Fruit fly (Drosophila melanogaster) whole organism, embryonic: ENCODE data around the gene Arl5.

Experiments
- Adf1 ChIP-seq: fragments of 200-800 bp; sonication (Bioruptor generic); IDR thresholded peaks from 2 replicates; pipeline ENCODE4 v1.3.6; 2022; ENCODE audit warnings: missing biosample characterization, missing genetic modification characterization
- Antp ChIP-seq: fragments of 200-800 bp; sonication (Bioruptor generic); optimal IDR thresholded peaks from 3 replicates; lab custom pipeline; 2016; ENCODE audit warnings: missing biosample characterization, missing genetic modification characterization
- Atf3 ChIP-seq: fragments of 200-800 bp; sonication (Bioruptor generic); optimal IDR thresholded peaks from 3 replicates; lab custom pipeline; 2016; ENCODE audit warnings: missing biosample characterization, missing genetic modification characterization
- Awh ChIP-seq: fragments of 200-800 bp; sonication (Bioruptor generic); IDR thresholded peaks from 2 replicates; pipeline ENCODE4, ENCODE4 v1.3.6; 2022; ENCODE audit warnings: missing biosample characterization, missing genetic modification characterization
- B-H2 ChIP-seq: fragments of 200-800 bp; sonication (Bioruptor generic); optimal IDR thresholded peaks from 2 replicates; lab custom pipeline; 2018; ENCODE audit warnings: missing biosample characterization, mild to moderate bottlenecking, missing genetic modification characterization
- Bteb2 ChIP-seq: fragments of 200-800 bp; sonication (Bioruptor generic); optimal IDR thresholded peaks from 2 replicates; lab custom pipeline; 2016; ENCODE audit warnings: missing biosample characterization, missing genetic modification characterization
- CG10147 ChIP-seq: fragments of 200-800 bp; sonication (Bioruptor generic); optimal IDR thresholded peaks from 2 replicates; lab custom pipeline; 2019; ENCODE audit warnings: missing biosample characterization, mild to moderate bottlenecking, missing genetic modification characterization, moderate library complexity
- CG10209 ChIP-seq: fragments of 200-800 bp; sonication (Bioruptor generic); optimal IDR thresholded peaks from 3 replicates; lab custom pipeline; 2017; ENCODE audit warnings: missing biosample characterization, mild to moderate bottlenecking, missing genetic modification characterization, missing genetic modification reagents
- CG11093 ChIP-seq: fragments of 200-800 bp; sonication (Bioruptor generic); IDR thresholded peaks from 3 replicates; pipeline ENCODE4 v1.3.6; 2022; ENCODE audit warnings: missing biosample characterization, missing genetic modification characterization
- CG11456 ChIP-seq: fragments of 200-800 bp; sonication (Bioruptor generic); IDR thresholded peaks from 3 replicates; pipeline ENCODE4 v1.3.6; 2022; ENCODE audit warnings: missing biosample characterization, missing genetic modification characterization
- CG12219 ChIP-seq: fragments of 200-800 bp; sonication (Bioruptor generic); optimal IDR thresholded peaks from 3 replicates; lab custom pipeline; 2018; ENCODE audit warnings: missing biosample characterization, mild to moderate bottlenecking, missing genetic modification characterization
- CG12769 ChIP-seq: fragments of 200-800 bp; sonication (Bioruptor generic); optimal IDR thresholded peaks from 2 replicates; lab custom pipeline; 2019; ENCODE audit warnings: missing biosample characterization, mild to moderate bottlenecking, missing genetic modification characterization, moderate library complexity
- CG16813 ChIP-seq: fragments of 200-800 bp; sonication (Bioruptor generic); IDR thresholded peaks from 3 replicates; pipeline ENCODE4 v1.3.6; 2022; ENCODE audit warnings: missing biosample characterization, missing genetic modification characterization; ENCODE audit not compliant: partially characterized antibody
- CG18476 ChIP-seq: fragments of 200-800 bp; sonication (Bioruptor generic); optimal IDR thresholded peaks from 2 replicates; lab custom pipeline; 2016; ENCODE audit warnings: missing biosample characterization, mild to moderate bottlenecking, missing genetic modification characterization
- CG32532 ChIP-seq: fragments of 200-800 bp; sonication (Bioruptor generic); IDR thresholded peaks from 2 replicates; pipeline ENCODE4 v1.3.6; 2022; ENCODE audit warnings: missing biosample characterization, missing genetic modification characterization
- CG32772 ChIP-seq: fragments of 200-800 bp; sonication (Bioruptor generic); IDR thresholded peaks from 2 replicates; pipeline ENCODE4 v1.3.6; 2022; ENCODE audit warnings: missing biosample characterization, missing genetic modification characterization
- CG6791 ChIP-seq: fragments of 200-800 bp; sonication (Bioruptor generic); IDR thresholded peaks from 3 replicates; pipeline ENCODE4 v1.3.6; 2022; ENCODE audit warnings: missing biosample characterization, missing genetic modification characterization; ENCODE audit not compliant: partially characterized antibody
- CG7786 ChIP-seq: fragments of 200-800 bp; sonication (Bioruptor generic); optimal IDR thresholded peaks from 2 replicates; lab custom pipeline; 2016; ENCODE audit warnings: missing biosample characterization, missing genetic modification characterization
- Dfd ChIP-seq, 2 experiments: fragments of >200 bp; optimal IDR thresholded peaks; 2 replicates each; lab custom pipeline; 2017; ENCODE audit warnings: missing biosample characterization in 2 of 2, missing genetic modification characterization in 2 of 2
- Ets65A ChIP-seq: fragments of 200-800 bp; sonication (Bioruptor generic); peaks from one replicate; lab custom pipeline; 2016; ENCODE audit warnings: missing biosample characterization, missing genetic modification characterization
- H2.0 ChIP-seq: fragments of 200-800 bp; sonication (Bioruptor generic); IDR thresholded peaks from 2 replicates; pipeline ENCODE4 v1.3.6; 2022; ENCODE audit warnings: missing biosample characterization, missing genetic modification characterization
- Hey ChIP-seq: fragments of 200-800 bp; sonication (Bioruptor generic); optimal IDR thresholded peaks from 3 replicates; lab custom pipeline; 2018; ENCODE audit warnings: missing biosample characterization, mild to moderate bottlenecking, missing genetic modification characterization
- Hsf ChIP-seq: fragments of 200-800 bp; sonication (Bioruptor generic); optimal IDR thresholded peaks from 3 replicates; lab custom pipeline; 2016; ENCODE audit warnings: missing biosample characterization, missing genetic modification characterization
- Lhr ChIP-seq: fragments of 200-800 bp; sonication (Bioruptor generic); optimal IDR thresholded peaks from 3 replicates; lab custom pipeline; 2017; ENCODE audit warnings: mild to moderate bottlenecking, missing biosample characterization, missing genetic modification reagents, missing genetic modification characterization
- Lpt ChIP-seq: fragments of >200 bp; optimal IDR thresholded peaks from 2 replicates; lab custom pipeline; 2018; ENCODE audit warnings: missing biosample characterization, missing genetic modification characterization
- Myb ChIP-seq: fragments of 200-800 bp; sonication (Bioruptor generic); optimal IDR thresholded peaks from 2 replicates; lab custom pipeline; 2016; ENCODE audit warnings: missing biosample characterization, missing genetic modification characterization
- Side ChIP-seq: fragments of 200-800 bp; sonication (Bioruptor generic); optimal IDR thresholded peaks from 2 replicates; lab custom pipeline; 2016; ENCODE audit warnings: missing biosample characterization, missing genetic modification characterization
- Sox102F ChIP-seq: fragments of 200-800 bp; sonication (Bioruptor generic); optimal IDR thresholded peaks from 2 replicates; lab custom pipeline; 2018; ENCODE audit warnings: missing biosample characterization, mild to moderate bottlenecking, missing genetic modification characterization, moderate library complexity
- TFAM ChIP-seq: fragments of 200-800 bp; sonication (Bioruptor generic); optimal IDR thresholded peaks from 2 replicates; lab custom pipeline; 2017; ENCODE audit warnings: missing biosample characterization, missing genetic modification characterization, inconsistent platforms
- bcd ChIP-seq: fragments of 200-800 bp; sonication (Bioruptor generic); optimal IDR thresholded peaks from 2 replicates; lab custom pipeline; 2017; ENCODE audit warnings: missing biosample characterization, mild to moderate bottlenecking, missing genetic modification characterization
- cad ChIP-seq: fragments of >200 bp; optimal IDR thresholded peaks from 2 replicates; lab custom pipeline; 2017; ENCODE audit warnings: missing biosample characterization, missing genetic modification characterization
- crol ChIP-seq: fragments of 200-800 bp; sonication (Bioruptor generic); IDR thresholded peaks from 2 replicates; pipeline ENCODE4 v1.3.6; 2022; ENCODE audit warnings: missing biosample characterization, missing genetic modification characterization
- fd102C ChIP-seq: fragments of 200-800 bp; sonication (Bioruptor generic); optimal IDR thresholded peaks from 2 replicates; lab custom pipeline; 2018; ENCODE audit warnings: missing biosample characterization, mild to moderate bottlenecking, missing genetic modification characterization, moderate library complexity
- fd96Cb ChIP-seq: fragments of 200-800 bp; sonication (Bioruptor generic); optimal IDR thresholded peaks from 2 replicates; lab custom pipeline; 2018; ENCODE audit warnings: missing biosample characterization, mild to moderate bottlenecking, missing genetic modification characterization, moderate library complexity
- ham ChIP-seq: fragments of 200-800 bp; sonication (Bioruptor generic); IDR thresholded peaks from 2 replicates; pipeline ENCODE4 v1.3.6; 2022; ENCODE audit warnings: missing biosample characterization, missing genetic modification characterization
- ind ChIP-seq: fragments of 200-800 bp; sonication (Bioruptor generic); optimal IDR thresholded peaks from 3 replicates; lab custom pipeline; 2016; ENCODE audit warnings: missing biosample characterization, missing genetic modification characterization
- inv ChIP-seq: fragments of 200-800 bp; sonication (Bioruptor generic); IDR thresholded peaks from 2 replicates; pipeline ENCODE4 v1.3.6; 2022; ENCODE audit warnings: missing biosample characterization, missing genetic modification characterization; ENCODE audit not compliant: partially characterized antibody
- lilli ChIP-seq: fragments of 200-800 bp; sonication (Bioruptor generic); optimal IDR thresholded peaks from 3 replicates; lab custom pipeline; 2016; ENCODE audit warnings: missing biosample characterization, missing genetic modification characterization
- otp ChIP-seq: fragments of 200-800 bp; sonication (Bioruptor generic); IDR thresholded peaks from 3 replicates; pipeline ENCODE4, ENCODE4 v1.3.6; 2022; ENCODE audit warnings: missing biosample characterization, missing genetic modification characterization
- pb ChIP-seq: fragments of 200-800 bp; sonication (Bioruptor generic); optimal IDR thresholded peaks from 3 replicates; lab custom pipeline; 2016; ENCODE audit warnings: missing biosample characterization, missing genetic modification characterization
- repo ChIP-seq: fragments of 200-800 bp; sonication (Bioruptor generic); optimal IDR thresholded peaks from 2 replicates; lab custom pipeline; 2016; ENCODE audit warnings: missing biosample characterization, missing genetic modification characterization
- sd ChIP-seq: fragments of 200-800 bp; sonication (Bioruptor generic); optimal IDR thresholded peaks from 3 replicates; lab custom pipeline; 2018; ENCODE audit warnings: missing biosample characterization, mild to moderate bottlenecking, missing genetic modification characterization, moderate library complexity
- ssp ChIP-seq: fragments of 200-800 bp; sonication (Bioruptor generic); IDR thresholded peaks from 2 replicates; pipeline ENCODE4 v1.3.6; 2022; ENCODE audit warnings: missing biosample characterization, missing genetic modification characterization
- stwl ChIP-seq: fragments of 200-800 bp; sonication (Bioruptor generic); optimal IDR thresholded peaks from 3 replicates; lab custom pipeline; 2018; ENCODE audit warnings: missing biosample characterization, mild to moderate bottlenecking, missing genetic modification characterization, moderate library complexity
- sug ChIP-seq: fragments of 200-800 bp; optimal IDR thresholded peaks from 2 replicates; lab custom pipeline; 2019; ENCODE audit warnings: missing biosample characterization, mild to moderate bottlenecking, missing genetic modification characterization, moderate library complexity
- tna ChIP-seq: fragments of 200-800 bp; sonication (Bioruptor generic); IDR thresholded peaks from 2 replicates; pipeline ENCODE4 v1.3.6; 2022; ENCODE audit warnings: missing biosample characterization, missing genetic modification characterization; ENCODE audit not compliant: partially characterized antibody
- trh ChIP-seq: fragments of 200-800 bp; sonication (Bioruptor generic); optimal IDR thresholded peaks from 2 replicates; lab custom pipeline; 2016; ENCODE audit warnings: missing biosample characterization, missing genetic modification characterization
- usp ChIP-seq: fragments of >200 bp; optimal IDR thresholded peaks from 2 replicates; lab custom pipeline; 2017; ENCODE audit warnings: missing biosample characterization, missing genetic modification characterization
- vfl ChIP-seq: fragments of 200-800 bp; sonication (Bioruptor generic); optimal IDR thresholded peaks from 2 replicates; lab custom pipeline; 2016; ENCODE audit warnings: missing biosample characterization, missing genetic modification characterization
- zfh2 ChIP-seq: fragments of 200-800 bp; sonication (Bioruptor generic); optimal IDR thresholded peaks from 2 replicates; lab custom pipeline; 2016; ENCODE audit warnings: missing biosample characterization, missing genetic modification characterization

Arl5 gene

dm6 chr3L:8299224-8300130 is at the start of gene Arl5, which contains the start of gene CG13671 (continued):
- peak; percentile 30 for TF ChIP-seq Side
- peak; percentile 60 for TF ChIP-seq sug (tag; lab: Kevin White, UChicago)
- peak; percentile 62 for TF ChIP-seq Myb (GFP tag; lab: Kevin White, UChicago)
- peak; percentile 21 for TF ChIP-seq Adf1 (GFP tag; lab: Robert Waterston, UW)
- peak; percentile 85 for TF ChIP-seq lilli (GFP tag; lab: Kevin White, UChicago)
- TF ChIP-seq fd102C: peak; percentile 19
- TF ChIP-seq Dfd (GFP tag; optimal IDR thresholded peaks at IDR 0.05; lab: Kevin White, UChicago): no peak
- TF ChIP-seq usp: no peak
- peak; percentile 61 for TF ChIP-seq Antp (GFP tag; lab: Kevin White, UChicago)
- no peak for TF ChIP-seq Hey (tag; lab: Kevin White, UChicago)
- no peak; the same call in 1 of the 2 replicates for TF ChIP-seq crol (GFP tag; lab: Robert Waterston, UW)
- TF ChIP-seq CG6791: peak; percentile 73
- TF ChIP-seq CG11093 (GFP tag; lab: Robert Waterston, UW): peak; percentile 63
- TF ChIP-seq H2.0 (GFP tag; lab: Robert Waterston, UW): peak; percentile 76
- peak; percentile 37 for TF ChIP-seq B-H2
- TF ChIP-seq pb (GFP tag; lab: Kevin White, UChicago): peak; percentile 27
- peak; percentile 87 for TF ChIP-seq otp (GFP tag; lab: Robert Waterston, UW)
- peak; percentile 72 for TF ChIP-seq ssp (GFP tag; lab: Robert Waterston, UW)
- TF ChIP-seq TFAM: no peak
- TF ChIP-seq Awh (GFP tag; lab: Robert Waterston, UW): peak; percentile 27; the same call in 1 of the 2 replicates
- TF ChIP-seq Lpt (GFP tag; lab: Kevin White, UChicago): no peak
- TF ChIP-seq Atf3 (GFP tag; lab: Kevin White, UChicago): peak; percentile 45
- TF ChIP-seq CG10209: peak; percentile 76
- TF ChIP-seq fd96Cb (tag; lab: Kevin White, UChicago): peak; percentile 67
- peak; percentile 84 for TF ChIP-seq CG32532 (GFP tag; lab: Robert Waterston, UW)
- TF ChIP-seq repo: peak; percentile 26
- TF ChIP-seq cad (GFP tag; lab: Kevin White, UChicago): no peak
- peak; percentile 77 for TF ChIP-seq CG16813 (GFP tag; lab: Robert Waterston, UW)
- TF ChIP-seq ham (GFP tag; lab: Robert Waterston, UW): no peak
- TF ChIP-seq CG18476: peak; percentile 72
- peak; percentile 54 for TF ChIP-seq vfl
- peak; percentile 64 for TF ChIP-seq trh (GFP tag; lab: Kevin White, UChicago)
- peak; percentile 91 for TF ChIP-seq stwl
- TF ChIP-seq inv (GFP tag; lab: Robert Waterston, UW): peak; percentile 63
- TF ChIP-seq Bteb2 (GFP tag; lab: Kevin White, UChicago): peak; percentile 34
- TF ChIP-seq sd (tag; lab: Kevin White, UChicago): no peak
- TF ChIP-seq CG12219 (GFP tag; lab: Kevin White, UChicago): no peak
- TF ChIP-seq CG12769 (tag; lab: Kevin White, UChicago): peak; percentile 20
- TF ChIP-seq Sox102F: no peak
- TF ChIP-seq zfh2 (GFP tag; lab: Kevin White, UChicago): peak; percentile 80
- TF ChIP-seq tna: no peak
- peak; percentile 88 for TF ChIP-seq ind (GFP tag; lab: Kevin White, UChicago)
- TF ChIP-seq CG32772 (GFP tag; lab: Robert Waterston, UW): peak; percentile 83
- peak; percentile 69 for TF ChIP-seq Hsf (GFP tag; lab: Kevin White, UChicago)
- TF ChIP-seq CG7786 (GFP tag; lab: Kevin White, UChicago): peak; percentile 27
- peak; percentile 78 for TF ChIP-seq bcd (GFP tag; lab: Kevin White, UChicago)
- TF ChIP-seq CG10147 (GFP tag; lab: Kevin White, UChicago): peak; percentile 63
- TF ChIP-seq Ets65A (GFP tag; lab: Kevin White, UChicago): peak; percentile 89
- peak; percentile 88 for TF ChIP-seq CG11456 (GFP tag; lab: Robert Waterston, UW)
- peak; percentile 58 for TF ChIP-seq Lhr
